Worm (Caenorhabditis elegans) whole organism, mixed stage, embryonic: ENCODE measurements around the gene C56G2.5.

Experiments used
- cnd-1 ChIP-seq: fragments of 200-800 bp; sonication (Bioruptor generic); optimal IDR thresholded peaks from 2 replicates; lab custom pipeline; 2018; ENCODE audit warnings: mild to moderate bottlenecking, missing genetic modification characterization, missing compliant biosample characterization
- drap-1 ChIP-seq: fragments of 200-800 bp; sonication (Bioruptor generic); optimal IDR thresholded peaks from 3 replicates; lab custom pipeline; 2018; ENCODE audit warnings: mild to moderate bottlenecking, missing genetic modification characterization, missing compliant biosample characterization
- elt-3 ChIP-seq: fragments of 150-350 bp; optimal IDR thresholded peaks from 2 replicates; lab custom pipeline; 2014; ENCODE audit warnings: missing biosample characterization, missing genetic modification characterization
- lsy-2 ChIP-seq: fragments of 150-350 bp; optimal IDR thresholded peaks from 2 replicates; lab custom pipeline; 2014; ENCODE audit warnings: missing biosample characterization, missing genetic modification characterization
- nhr-12 ChIP-seq: fragments of 150-350 bp; optimal IDR thresholded peaks from 2 replicates; lab custom pipeline; 2014; ENCODE audit warnings: missing biosample characterization, missing genetic modification characterization
- snpc-4 ChIP-seq: fragments of 150-350 bp; optimal IDR thresholded peaks from 2 replicates; lab custom pipeline; 2014; ENCODE audit warnings: missing biosample characterization, missing genetic modification characterization
- ztf-11 ChIP-seq: fragments of 150-350 bp; optimal IDR thresholded peaks from 2 replicates; lab custom pipeline; 2014; ENCODE audit warnings: missing biosample characterization, missing genetic modification characterization

ce11 chrIII:6339919-6340434 lies 15.9 kb upstream of the C56G2.5 start, which contains the start of gene let-767:
- TF ChIP-seq lsy-2 (no peak), nhr-12 (no peak), elt-3 (no peak), ztf-11 (tag; lab: Kevin White, UChicago) (no peak), cnd-1 (tag; lab: Kevin White, UChicago) (no peak), snpc-4 (tag; lab: Kevin White, UChicago) (no peak), drap-1 (GFP tag; lab: Kevin White, UChicago) (no peak)
